Worm (Caenorhabditis elegans) whole organism, L3 larva: Measurements from ENCODE around the gene srw-99.

Experiments used
- R02D3.7 ChIP-seq: fragments of 150-350 bp; optimal IDR thresholded peaks from 2 replicates; lab custom pipeline; 2014; ENCODE audit warnings: missing biosample characterization, missing genetic modification characterization
- aly-2 ChIP-seq: fragments of 150-350 bp; optimal IDR thresholded peaks from 2 replicates; lab custom pipeline; 2014; ENCODE audit warnings: missing biosample characterization, missing genetic modification characterization
- ama-1 ChIP-seq: fragments of 150-350 bp; optimal IDR thresholded peaks from 2 replicates; lab custom pipeline; 2018
- ceh-28 ChIP-seq: fragments of 150-350 bp; optimal IDR thresholded peaks from 2 replicates; lab custom pipeline; 2014; ENCODE audit warnings: missing biosample characterization, missing genetic modification reagents, missing genetic modification characterization
- ceh-9 ChIP-seq: sonication (generic microtip); optimal IDR thresholded peaks from 2 replicates; lab custom pipeline; 2018; ENCODE audit warnings: missing biosample characterization, missing genetic modification characterization
- daf-12 ChIP-seq: fragments of 150-350 bp; optimal IDR thresholded peaks from 2 replicates; lab custom pipeline; 2014; ENCODE audit warnings: missing biosample characterization, missing genetic modification reagents, missing genetic modification characterization
- egl-27 ChIP-seq: sonication (generic microtip); optimal IDR thresholded peaks from 4 replicates; lab custom pipeline; 2017; ENCODE audit warnings: missing biosample characterization, missing genetic modification reagents, missing genetic modification characterization
- egl-5 ChIP-seq: fragments of 150-350 bp; optimal IDR thresholded peaks from 2 replicates; lab custom pipeline; 2017; ENCODE audit warnings: missing biosample characterization, missing genetic modification reagents, missing genetic modification characterization, inconsistent platforms
- elt-2 ChIP-seq: sonication (generic microtip); optimal IDR thresholded peaks from 2 replicates; lab custom pipeline; 2016; ENCODE audit warnings: missing genetic modification reagents, mild to moderate bottlenecking, missing genetic modification characterization, missing compliant biosample characterization
- elt-3 ChIP-seq, 3 experiments: fragments of 150-350 bp in 1 of 3; sonication (generic microtip) in 2 of 3; optimal IDR thresholded peaks; 2 replicates in 2 of 3; 4 replicates in 1 of 3; lab custom pipeline; 2014 to 2017; ENCODE audit warnings: missing biosample characterization in 3 of 3, missing genetic modification characterization in 3 of 3
- fkh-10 ChIP-seq: sonication (generic microtip); optimal IDR thresholded peaks from 2 replicates; lab custom pipeline; 2017; ENCODE audit warnings: missing biosample characterization, missing genetic modification reagents, missing genetic modification characterization
- fos-1 ChIP-seq: fragments of 150-350 bp; optimal IDR thresholded peaks from 2 replicates; lab custom pipeline; 2014; ENCODE audit warnings: missing biosample characterization, missing genetic modification characterization
- hmg-11 ChIP-seq: sonication (generic microtip); optimal IDR thresholded peaks from 2 replicates; lab custom pipeline; 2016; ENCODE audit warnings: missing genetic modification characterization, missing compliant biosample characterization
- jun-1 ChIP-seq: fragments of 150-350 bp; optimal IDR thresholded peaks from 2 replicates; lab custom pipeline; 2014; ENCODE audit warnings: missing biosample characterization, missing genetic modification reagents, missing genetic modification characterization
- lin-15B ChIP-seq: fragments of 150-350 bp; optimal IDR thresholded peaks from 2 replicates; lab custom pipeline; 2014; ENCODE audit warnings: missing biosample characterization, missing genetic modification characterization
- lin-39 ChIP-seq: fragments of 150-350 bp; optimal IDR thresholded peaks from 2 replicates; lab custom pipeline; 2018; ENCODE audit warnings: missing biosample characterization, missing genetic modification reagents, missing genetic modification characterization
- lsy-12 ChIP-seq: sonication (generic microtip); optimal IDR thresholded peaks from 2 replicates; lab custom pipeline; 2016; ENCODE audit warnings: mild to moderate bottlenecking, missing genetic modification characterization, missing compliant biosample characterization
- mdl-1 ChIP-seq: fragments of 150-350 bp; optimal IDR thresholded peaks from 2 replicates; lab custom pipeline; 2014; ENCODE audit warnings: missing biosample characterization, missing genetic modification characterization
- mml-1 ChIP-seq: fragments of 150-350 bp; sonication (generic microtip); optimal IDR thresholded peaks from 3 replicates; lab custom pipeline; 2014; ENCODE audit warnings: missing biosample characterization, missing genetic modification characterization
- nfya-1 ChIP-seq: sonication (generic microtip); optimal IDR thresholded peaks from 2 replicates; lab custom pipeline; 2017; ENCODE audit warnings: missing genetic modification characterization, mild to moderate bottlenecking, missing compliant biosample characterization, antibody characterized with exemption, moderate library complexity; ENCODE audit not compliant: insufficient read depth
- nhr-11 ChIP-seq: fragments of 150-350 bp; optimal IDR thresholded peaks from 2 replicates; lab custom pipeline; 2014; ENCODE audit warnings: missing biosample characterization, missing genetic modification characterization
- nhr-12 ChIP-seq: fragments of 150-350 bp; optimal IDR thresholded peaks from 2 replicates; lab custom pipeline; 2014; ENCODE audit warnings: missing biosample characterization, missing genetic modification characterization
- nhr-23 ChIP-seq: fragments of 150-350 bp; optimal IDR thresholded peaks from 2 replicates; lab custom pipeline; 2014; ENCODE audit warnings: missing biosample characterization, missing genetic modification reagents, missing genetic modification characterization
- nhr-25 ChIP-seq: sonication (generic microtip); optimal IDR thresholded peaks from 2 replicates; lab custom pipeline; 2017; ENCODE audit warnings: missing biosample characterization, missing genetic modification characterization
- nhr-43 ChIP-seq: sonication (generic microtip); optimal IDR thresholded peaks from 2 replicates; lab custom pipeline; 2016; ENCODE audit warnings: mild to moderate bottlenecking, missing genetic modification characterization, missing compliant biosample characterization; ENCODE audit not compliant: poor library complexity, severe bottlenecking
- nhr-67 ChIP-seq: fragments of 150-350 bp; optimal IDR thresholded peaks from 2 replicates; lab custom pipeline; 2014; ENCODE audit warnings: missing biosample characterization, missing genetic modification characterization
- nhr-77 ChIP-seq: fragments of 150-350 bp; optimal IDR thresholded peaks from 2 replicates; lab custom pipeline; 2014; ENCODE audit warnings: missing biosample characterization, missing genetic modification characterization
- pha-4 ChIP-seq: fragments of 150-350 bp; optimal IDR thresholded peaks from 2 replicates; lab custom pipeline; 2014; ENCODE audit warnings: missing biosample characterization, missing genetic modification reagents, missing genetic modification characterization
- pqm-1 ChIP-seq: fragments of 150-350 bp; optimal IDR thresholded peaks from 2 replicates; lab custom pipeline; 2017; ENCODE audit warnings: missing biosample characterization, missing genetic modification characterization, inconsistent platforms
- sea-2 ChIP-seq: fragments of 150-350 bp; sonication (generic microtip); optimal IDR thresholded peaks from 4 replicates; lab custom pipeline; 2014; ENCODE audit warnings: missing biosample characterization, missing genetic modification reagents, missing genetic modification characterization
- snpc-4 ChIP-seq: fragments of 150-350 bp; optimal IDR thresholded peaks from 2 replicates; lab custom pipeline; 2014; ENCODE audit warnings: missing biosample characterization, missing genetic modification characterization
- tbx-2 ChIP-seq: sonication (generic microtip); optimal IDR thresholded peaks from 2 replicates; lab custom pipeline; 2016; ENCODE audit warnings: mild to moderate bottlenecking, missing genetic modification characterization, missing compliant biosample characterization
- unc-39 ChIP-seq: sonication (generic microtip); optimal IDR thresholded peaks from 4 replicates; lab custom pipeline; 2017; ENCODE audit warnings: missing biosample characterization, missing genetic modification characterization
- unc-62 ChIP-seq: fragments of 150-350 bp; sonication (generic microtip); optimal IDR thresholded peaks from 4 replicates; lab custom pipeline; 2014; ENCODE audit warnings: missing biosample characterization, missing genetic modification reagents, missing genetic modification characterization
- zag-1 ChIP-seq: fragments of 150-350 bp; optimal IDR thresholded peaks from 2 replicates; lab custom pipeline; 2014; ENCODE audit warnings: missing biosample characterization, missing genetic modification characterization
- ztf-11 ChIP-seq: fragments of 150-350 bp; optimal IDR thresholded peaks from 2 replicates; lab custom pipeline; 2014; ENCODE audit warnings: missing biosample characterization, missing genetic modification characterization

srw-99 gene

DNA sequence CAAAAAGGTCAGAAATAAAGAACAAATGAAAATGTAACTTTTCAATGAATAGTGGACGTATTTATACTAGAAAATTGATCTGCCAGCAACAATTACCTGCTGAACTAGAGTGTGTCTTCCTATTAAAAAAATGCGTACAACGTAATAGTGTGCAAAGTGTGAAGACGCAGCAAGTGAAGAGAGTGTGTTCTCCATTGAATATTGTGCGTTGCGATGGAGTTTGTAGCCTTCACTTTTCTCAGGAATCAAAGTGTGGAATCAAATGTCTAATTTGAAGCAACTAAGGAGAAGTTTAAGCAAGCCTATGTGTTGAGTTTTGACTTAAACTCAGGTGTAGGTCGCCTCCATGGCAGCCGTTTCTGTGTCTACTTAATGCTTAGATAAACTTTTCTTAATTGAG lies 23.4 kb downstream of the srw-99 start, which contains the start of gene gst-21:
Gene gst-21 (minus strand): TSS at position 101 of the 400 bp plus-strand sequence.
- TF ChIP-seq snpc-4 (tag; lab: Kevin White, UChicago): no peak
- no peak for TF ChIP-seq nfya-1 (tag; lab: Kevin White, UChicago)
- no peak for TF ChIP-seq unc-39
- no peak for TF ChIP-seq fos-1 (tag; lab: Kevin White, UChicago)
- TF ChIP-seq R02D3.7: no peak
- no peak for TF ChIP-seq elt-3 (tag; optimal IDR thresholded peaks at IDR 0.05; lab: Kevin White, UChicago)
- TF ChIP-seq tbx-2 (tag; lab: Kevin White, UChicago): no peak
- TF ChIP-seq lin-15B (tag; lab: Kevin White, UChicago): no peak
- TF ChIP-seq jun-1: no peak
- TF ChIP-seq fkh-10 (GFP tag; lab: Kevin White, UChicago): no peak
- TF ChIP-seq nhr-23: no peak
- no peak for TF ChIP-seq ztf-11 (tag; lab: Kevin White, UChicago)
- no peak for TF ChIP-seq sea-2 (GFP tag; lab: Kevin White, UChicago)

DNA sequence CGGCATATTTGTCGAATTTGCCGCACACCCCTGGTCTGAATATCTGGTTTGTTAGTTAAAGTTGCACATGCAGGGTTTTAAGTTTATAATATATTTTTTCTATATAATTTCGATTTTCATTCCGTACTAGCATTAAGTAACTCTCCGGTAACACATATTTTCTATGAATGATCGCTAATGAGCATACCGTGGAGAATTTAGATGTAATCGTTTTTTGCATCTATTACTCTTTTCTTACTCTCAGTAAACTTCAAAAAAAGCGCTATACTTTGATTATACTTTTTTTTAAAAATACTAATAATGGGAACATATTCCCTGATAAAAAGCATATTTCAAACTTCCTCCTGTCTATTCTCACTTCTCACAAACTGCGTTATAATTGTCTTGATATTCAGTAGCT lies 26.0 kb downstream of the srw-99 start, which contains the start of gene str-160:
Gene str-160 (plus strand): TSS at position 301 of the 400 bp plus-strand sequence.
- TF ChIP-seq mdl-1 (tag; lab: Kevin White, UChicago) (no peak), lin-39 (tag; lab: Kevin White, UChicago) (no peak), mml-1 (tag; lab: Kevin White, UChicago) (no peak), elt-3 (tag; optimal IDR thresholded peaks at IDR 0.05; lab: Kevin White, UChicago) (no peak), daf-12 (tag; lab: Kevin White, UChicago) (no peak), egl-27 (no peak), nhr-12 (tag; lab: Kevin White, UChicago) (no peak), aly-2 (no peak), fos-1 (tag; lab: Kevin White, UChicago) (no peak), nhr-77 (tag; lab: Kevin White, UChicago) (no peak), ceh-9 (tag; lab: Kevin White, UChicago) (no peak), lsy-12 (tag; lab: Kevin White, UChicago) (no peak), ama-1 (lab: Kevin White, UChicago) (no peak), snpc-4 (tag; lab: Kevin White, UChicago) (no peak), tbx-2 (tag; lab: Kevin White, UChicago) (no peak), zag-1 (tag; lab: Kevin White, UChicago) (no peak), lin-15B (tag; lab: Kevin White, UChicago) (no peak), pha-4 (tag; lab: Kevin White, UChicago) (no peak), hmg-11 (tag; lab: Kevin White, UChicago) (no peak), sea-2 (GFP tag; lab: Kevin White, UChicago) (no peak)

ce11 chrV:1741074-1741473 lies 32.5 kb downstream of the srw-99 start, which contains the start of gene srab-25:
Gene srab-25, minus strand, starts transcription at chrV:1741174.
- TF ChIP-seq nhr-67 (tag; lab: Kevin White, UChicago): no peak
- no peak for TF ChIP-seq nhr-11 (tag; lab: Kevin White, UChicago)
- no peak for TF ChIP-seq nhr-43 (tag; lab: Kevin White, UChicago)

DNA sequence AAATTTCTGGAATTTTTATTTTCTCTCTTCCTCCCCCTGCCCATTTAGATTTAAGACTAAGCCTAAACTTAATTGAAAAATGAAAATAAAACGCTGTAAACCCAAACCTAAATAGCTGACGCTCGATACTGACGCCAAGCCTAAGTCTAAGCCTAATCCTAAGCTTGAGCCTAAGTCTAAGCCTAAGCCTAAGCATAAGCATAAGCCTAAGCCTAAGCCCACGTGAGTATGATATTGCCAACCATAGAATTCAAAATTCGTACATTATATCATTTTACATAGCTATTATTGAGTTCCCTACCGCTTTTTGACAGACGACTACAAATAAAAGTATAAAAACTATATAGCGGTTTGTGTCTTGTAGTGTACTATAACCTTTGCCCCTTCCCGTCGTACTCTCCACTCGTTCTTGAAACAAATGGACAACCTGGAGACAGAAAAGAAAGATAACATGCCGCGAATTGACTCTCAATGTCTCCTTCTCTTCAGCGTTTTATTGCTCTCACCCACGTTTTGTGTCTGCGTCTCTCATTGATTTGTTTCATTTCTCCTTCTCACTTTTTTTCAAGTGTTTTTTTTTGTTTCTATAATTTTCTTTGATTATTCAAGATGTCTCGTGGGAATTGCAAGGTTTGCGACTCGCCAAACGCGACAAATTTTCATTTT lies 34.8 kb downstream of the srw-99 start, which contains the start of gene nhr-256:
Gene nhr-256 (plus strand): TSS at position 567 of the 666 bp plus-strand sequence.
- TF ChIP-seq elt-2 (tag; lab: Kevin White, UChicago) (peak; percentile 93), pqm-1 (peak; percentile 95), nhr-67 (tag; lab: Kevin White, UChicago) (no peak), nhr-43 (tag; lab: Kevin White, UChicago) (peak; percentile 35), lin-39 (tag; lab: Kevin White, UChicago) (peak; percentile 20), lin-15B (tag; lab: Kevin White, UChicago) (peak; percentile 27), nfya-1 (tag; lab: Kevin White, UChicago) (peak; percentile 79), hmg-11 (tag; lab: Kevin White, UChicago) (peak; percentile 47), nhr-25 (peak; percentile 72), pha-4 (tag; lab: Kevin White, UChicago) (peak; percentile 87), R02D3.7 (peak; percentile 23), egl-5 (tag; lab: Kevin White, UChicago) (peak; percentile 70), ceh-28 (tag; lab: Kevin White, UChicago) (peak; percentile 81), nhr-12 (tag; lab: Kevin White, UChicago) (no peak), unc-62 (no peak)
